Worm (Caenorhabditis elegans) whole organism, L1 larva: ENCODE measurements around the gene K08E4.7.

Experiments used
- egl-27 ChIP-seq, 2 experiments: fragments of 150-350 bp in 1 of 2; sonication (generic microtip); optimal IDR thresholded peaks; 3 replicates each; lab custom pipeline; 2017 to 2018; ENCODE audit warnings: missing biosample characterization in 2 of 2, missing genetic modification characterization in 2 of 2, missing genetic modification reagents in 2 of 2
- elt-3 ChIP-seq, 6 experiments: fragments of 150-350 bp in 1 of 6; sonication (generic microtip); optimal IDR thresholded peaks; 2 replicates each; lab custom pipeline; 2017 to 2018; ENCODE audit warnings: missing biosample characterization in 6 of 6, missing genetic modification characterization in 6 of 6, inconsistent platforms in 1 of 6

ce11 chrIV:12031003-12031402 is 44.6 kb upstream of the K08E4.7 start, which contains the start of the genes T12G3.6 and mrpl-51:
- no peak for TF ChIP-seq egl-27 (tag; optimal IDR thresholded peaks at IDR 0.05; lab: Kevin White, UChicago)
- no peak for TF ChIP-seq elt-3 (tag; optimal IDR thresholded peaks at IDR 0.05; lab: Kevin White, UChicago)
